Fruit fly (Drosophila melanogaster) Kc167 (cell line): Measurements from ENCODE around the gene Rrp46.

Experiments
- Myc ChIP-seq: fragments of >200 bp; optimal IDR thresholded peaks from 2 replicates; lab custom pipeline; 2017; ENCODE audit warnings: missing external identifiers
- Sin3A ChIP-seq: fragments of >200 bp; optimal IDR thresholded peaks from 2 replicates; lab custom pipeline; 2018; ENCODE audit warnings: missing external identifiers
- h ChIP-seq: fragments of >200 bp; optimal IDR thresholded peaks from 3 replicates; lab custom pipeline; 2018; ENCODE audit warnings: missing external identifiers
- insv ChIP-seq: fragments of >200 bp; optimal IDR thresholded peaks from 3 replicates; lab custom pipeline; 2018; ENCODE audit warnings: missing external identifiers
- psq ChIP-seq: fragments of >200 bp; optimal IDR thresholded peaks from 2 replicates; lab custom pipeline; 2017; ENCODE audit warnings: missing external identifiers
- ttk ChIP-seq: sonication (Bioruptor generic); optimal IDR thresholded peaks from 2 replicates; lab custom pipeline; 2017; ENCODE audit warnings: missing external identifiers

The Rrp46 gene

dm6 chr3R:10412550-10413459 is at the start of gene Rrp46, which contains the start of gene Irp-1B:
Rrp46 (plus strand) TSS chr3R:10413301.
Irp-1B (minus strand) TSS chr3R:10412869.
- TF ChIP-seq psq (lab: Kevin White, UChicago) (no peak), h (lab: Kevin White, UChicago) (no peak), ttk (no peak), insv (no peak), Myc (no peak), Sin3A (lab: Kevin White, UChicago) (no peak)

- TF ChIP-seq h (lab: Kevin White, UChicago) (no peak), Myc (no peak), Sin3A (lab: Kevin White, UChicago) (no peak), ttk (no peak)
These were observed 48.8 kb upstream of the Rrp46 start for dm6 chr3R:10364287-10364686.

- no peak for TF ChIP-seq insv
These were observed 44.9 kb upstream of the Rrp46 start for dm6 chr3R:10368251-10368650.

dm6 chr3R:10369799-10370198 is 43.3 kb upstream of the Rrp46 start:
- TF ChIP-seq Sin3A (lab: Kevin White, UChicago) (no peak), h (lab: Kevin White, UChicago) (no peak), Myc (no peak), psq (lab: Kevin White, UChicago) (no peak), insv (no peak), ttk (no peak)

DNA sequence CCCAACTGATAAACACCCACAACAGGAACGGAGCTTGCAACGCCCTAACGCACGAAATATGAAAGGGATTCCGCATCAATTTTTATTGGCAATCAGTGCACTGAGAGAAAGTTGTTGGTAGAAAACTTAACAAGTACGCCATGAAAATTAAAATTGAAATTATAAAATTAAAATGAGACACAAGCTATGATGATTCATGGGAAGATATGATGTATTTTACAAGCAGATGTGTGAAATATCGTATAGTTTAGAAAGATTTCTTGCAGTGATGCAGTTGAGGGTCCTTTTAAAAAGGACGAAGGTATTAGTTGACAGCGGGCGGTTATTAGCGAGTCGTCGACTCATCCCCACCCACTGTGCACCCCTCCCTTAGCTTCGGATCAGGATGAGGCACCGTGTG is 42.6 kb upstream of the Rrp46 start:
- TF ChIP-seq insv (no peak), ttk (no peak), Myc (no peak), Sin3A (lab: Kevin White, UChicago) (no peak), h (lab: Kevin White, UChicago) (no peak), psq (lab: Kevin White, UChicago) (no peak)

- TF ChIP-seq Myc (no peak), h (lab: Kevin White, UChicago) (no peak), psq (lab: Kevin White, UChicago) (no peak), ttk (no peak), Sin3A (lab: Kevin White, UChicago) (no peak), insv (no peak)
These were observed 35.3 kb upstream of the Rrp46 start, which contains the start of gene Rfx for dm6 chr3R:10377849-10378248. Rfx (minus strand) TSS chr3R:10378068.

dm6 chr3R:10378989-10379388 is 34.1 kb upstream of the Rrp46 start:
- no peak for TF ChIP-seq Sin3A (lab: Kevin White, UChicago)
- TF ChIP-seq psq (lab: Kevin White, UChicago): no peak
- no peak for TF ChIP-seq ttk

dm6 chr3R:10379409-10379808 is 33.7 kb upstream of the Rrp46 start:
- no peak for TF ChIP-seq h (lab: Kevin White, UChicago)

- TF ChIP-seq insv: no peak
- TF ChIP-seq h (lab: Kevin White, UChicago): no peak
- TF ChIP-seq Sin3A (lab: Kevin White, UChicago): no peak
- no peak for TF ChIP-seq ttk
- no peak for TF ChIP-seq Myc
- no peak for TF ChIP-seq psq (lab: Kevin White, UChicago)
These were observed 33.1 kb upstream of the Rrp46 start for dm6 chr3R:10380025-10380424.

dm6 chr3R:10388128-10389026 is 24.7 kb upstream of the Rrp46 start, which contains the start of gene cwo:
cwo (plus strand) TSS chr3R:10388258.
- no peak for TF ChIP-seq psq (lab: Kevin White, UChicago)
- TF ChIP-seq h (lab: Kevin White, UChicago): no peak
- TF ChIP-seq ttk: no peak
- no peak for TF ChIP-seq Sin3A (lab: Kevin White, UChicago)
- TF ChIP-seq Myc: no peak

- TF ChIP-seq Myc (no peak), h (lab: Kevin White, UChicago) (no peak), Sin3A (lab: Kevin White, UChicago) (no peak), psq (lab: Kevin White, UChicago) (no peak), insv (no peak), ttk (no peak)
These were observed 24.1 kb upstream of the Rrp46 start for dm6 chr3R:10389027-10389465.

dm6 chr3R:10389877-10390468 is 23.1 kb upstream of the Rrp46 start:
- TF ChIP-seq ttk (no peak), h (lab: Kevin White, UChicago) (no peak), Myc (no peak), Sin3A (lab: Kevin White, UChicago) (no peak), insv (no peak), psq (lab: Kevin White, UChicago) (no peak)
